Fruit fly (Drosophila melanogaster): ENCODE measurements around the gene CG1571.

CG1571 gene

dm6 chrX:8060921-8061270 is 14.8 kb upstream of the CG1571 start (continued):
- no peak for TF ChIP-seq CG2678 (tag; optimal IDR thresholded peaks at IDR 0.05)
- no peak for TF ChIP-seq hth (optimal IDR thresholded peaks at IDR 0.05)
- TF ChIP-seq CG8765 (GFP tag; IDR thresholded peaks at IDR 0.05): no peak
- TF ChIP-seq CG10462 (GFP tag; optimal IDR thresholded peaks at IDR 0.05): no peak
- TF ChIP-seq CG11560 (tag; IDR thresholded peaks at IDR 0.05): no peak
- TF ChIP-seq psq (GFP tag; optimal IDR thresholded peaks at IDR 0.05): no peak
- TF ChIP-seq CG4360 (GFP tag; IDR thresholded peaks at IDR 0.05): peak; percentile 43; the same call in 1 of the 2 replicates
- TF ChIP-seq CG17186 (GFP tag; optimal IDR thresholded peaks at IDR 0.05): no peak
- TF ChIP-seq CG15696 (tag; optimal IDR thresholded peaks at IDR 0.05): no peak
- TF ChIP-seq Hand (GFP tag; optimal IDR thresholded peaks at IDR 0.05): no peak
- TF ChIP-seq CG7556 (GFP tag; optimal IDR thresholded peaks at IDR 0.05): no peak
- TF ChIP-seq CG2120 (GFP tag; optimal IDR thresholded peaks at IDR 0.05): no peak
- TF ChIP-seq Meics (GFP tag; optimal IDR thresholded peaks at IDR 0.05): no peak
- TF ChIP-seq GATAe (GFP tag; conservative IDR thresholded peaks at IDR 0.05): no peak
- no peak for TF ChIP-seq CG10654 (GFP tag; optimal IDR thresholded peaks at IDR 0.05)
- no peak for TF ChIP-seq HHEX (GFP tag; optimal IDR thresholded peaks at IDR 0.05)
- no peak for TF ChIP-seq Bteb2 (GFP tag; optimal IDR thresholded peaks at IDR 0.05)
- TF ChIP-seq zfh1 (GFP tag; IDR thresholded peaks at IDR 0.05): no peak
- no peak for TF ChIP-seq Optix (GFP tag; IDR thresholded peaks at IDR 0.05)
- no peak for TF ChIP-seq CG34376 (GFP tag; optimal IDR thresholded peaks at IDR 0.05)
- no peak for TF ChIP-seq CG7357 (GFP tag; IDR thresholded peaks at IDR 0.05)
- TF ChIP-seq HLH54F (GFP tag; optimal IDR thresholded peaks at IDR 0.05): no peak
- TF ChIP-seq danr (GFP tag; IDR thresholded peaks at IDR 0.05): no peak
- no peak for TF ChIP-seq CG13894 (tag; optimal IDR thresholded peaks at IDR 0.05)
- no peak for TF ChIP-seq CG31365 (tag; optimal IDR thresholded peaks at IDR 0.05)
- TF ChIP-seq knrl (GFP tag; IDR thresholded peaks at IDR 0.05; ENCODE audit: partially characterized antibody): no peak
- TF ChIP-seq cg (GFP tag; optimal IDR thresholded peaks at IDR 0.05): peak; percentile 99
- TF ChIP-seq NfI (GFP tag; optimal IDR thresholded peaks at IDR 0.05): no peak
- no peak for TF ChIP-seq CG3726 (GFP tag; IDR thresholded peaks at IDR 0.05)
- TF ChIP-seq nerfin-1 (tag; optimal IDR thresholded peaks at IDR 0.05): peak; percentile 34
- TF ChIP-seq CG6791 (GFP tag; IDR thresholded peaks at IDR 0.05; ENCODE audit: partially characterized antibody): no peak
- peak; percentile 0 for TF ChIP-seq pfk (GFP tag; optimal IDR thresholded peaks at IDR 0.05)
- no peak for TF ChIP-seq vfl (GFP tag; optimal IDR thresholded peaks at IDR 0.05)
- TF ChIP-seq run (tag; optimal IDR thresholded peaks at IDR 0.05): no peak
- peak; percentile 20 for TF ChIP-seq CG17912 (GFP tag; optimal IDR thresholded peaks at IDR 0.05)
- no peak for TF ChIP-seq Sox102F (GFP tag; optimal IDR thresholded peaks at IDR 0.05)
- TF ChIP-seq toy (GFP tag; IDR thresholded peaks at IDR 0.05): no peak
- TF ChIP-seq Hmx (GFP tag; optimal IDR thresholded peaks at IDR 0.05): no peak
- TF ChIP-seq Max (GFP tag; optimal IDR thresholded peaks at IDR 0.05): peak; percentile 35
- no peak for TF ChIP-seq klu (GFP tag; IDR thresholded peaks at IDR 0.05)
- no peak for TF ChIP-seq fu2 (GFP tag; optimal IDR thresholded peaks at IDR 0.05)
- peak; percentile 55 for TF ChIP-seq mirr (GFP tag; optimal IDR thresholded peaks at IDR 0.05)
- TF ChIP-seq CG7372 (GFP tag; IDR thresholded peaks at IDR 0.05): no peak
- no peak for TF ChIP-seq hbn (GFP tag; IDR thresholded peaks at IDR 0.05; ENCODE audit: partially characterized antibody)
- TF ChIP-seq otp (GFP tag; IDR thresholded peaks at IDR 0.05): no peak
- TF ChIP-seq HmgZ (tag; optimal IDR thresholded peaks at IDR 0.05): peak; percentile 1
- TF ChIP-seq CG4820 (GFP tag; optimal IDR thresholded peaks at IDR 0.05): no peak
- no peak for TF ChIP-seq CG9817 (tag; optimal IDR thresholded peaks at IDR 0.05)
- no peak for TF ChIP-seq ttk (GFP tag; IDR thresholded peaks at IDR 0.05)
- TF ChIP-seq CG2199 (GFP tag; IDR thresholded peaks at IDR 0.05): peak; percentile 52; the same call in 2 of the 3 replicates
- TF ChIP-seq nom (GFP tag; optimal IDR thresholded peaks at IDR 0.05): peak; percentile 4
- no peak for TF ChIP-seq sr (GFP tag; IDR thresholded peaks at IDR 0.05)
- no peak for TF ChIP-seq CG3838 (GFP tag; optimal IDR thresholded peaks at IDR 0.05)
